Worm (Caenorhabditis elegans) whole organism, L2 larva: ENCODE data around the gene spin-2.

Experiments used
- ama-1 ChIP-seq: fragments of 150-350 bp; optimal IDR thresholded peaks from 2 replicates; lab custom pipeline; 2018; ENCODE audit warnings: inconsistent platforms
- elt-3 ChIP-seq: sonication (generic microtip); optimal IDR thresholded peaks from 2 replicates; lab custom pipeline; 2017; ENCODE audit warnings: missing biosample characterization, missing genetic modification characterization
- gmeb-1 ChIP-seq: fragments of 150-350 bp; optimal IDR thresholded peaks from 2 replicates; lab custom pipeline; 2014; ENCODE audit warnings: missing biosample characterization, missing genetic modification characterization
- nhr-11 ChIP-seq: fragments of 150-350 bp; optimal IDR thresholded peaks from 2 replicates; lab custom pipeline; 2014; ENCODE audit warnings: missing biosample characterization, missing genetic modification characterization
- nhr-12 ChIP-seq: fragments of 150-350 bp; optimal IDR thresholded peaks from 2 replicates; lab custom pipeline; 2014; ENCODE audit warnings: missing biosample characterization, missing genetic modification characterization
- snpc-4 ChIP-seq: fragments of 150-350 bp; optimal IDR thresholded peaks from 2 replicates; lab custom pipeline; 2014; ENCODE audit warnings: missing biosample characterization, missing genetic modification characterization

- TF ChIP-seq ama-1 (lab: Kevin White, UChicago) (no peak), gmeb-1 (no peak), nhr-11 (tag; lab: Kevin White, UChicago) (no peak), nhr-12 (tag; lab: Kevin White, UChicago) (no peak), elt-3 (tag; lab: Kevin White, UChicago) (no peak), snpc-4 (tag; lab: Kevin White, UChicago) (no peak)
Measured at ce11 chrIV:13048157-13048556, 38.6 kb upstream of the spin-2 start, which contains the start of gene scl-10.
